Fruit fly (Drosophila melanogaster): ENCODE results near the gene nes.

The nes gene

dm6 chr3L:19230801-19231547, 29.5 kb downstream of the nes start (continued):
- peak; percentile 28 for TF ChIP-seq caup (GFP tag; optimal IDR thresholded peaks at IDR 0.05; ENCODE audit: severe bottlenecking)
- peak; percentile 51 for TF ChIP-seq sd (tag; optimal IDR thresholded peaks at IDR 0.05)
- no peak for TF ChIP-seq croc (GFP tag; conservative IDR thresholded peaks at IDR 0.05)
- TF ChIP-seq Oli (tag; optimal IDR thresholded peaks at IDR 0.05): peak; percentile 18
- no peak for TF ChIP-seq dpn (GFP tag; optimal IDR thresholded peaks at IDR 0.05)
- no peak for TF ChIP-seq CG31224 (GFP tag; IDR thresholded peaks at IDR 0.05)
- peak; percentile 4 for TF ChIP-seq bab2 (GFP tag; optimal IDR thresholded peaks at IDR 0.05)
- peak; percentile 74 for TF ChIP-seq CG7556 (GFP tag; optimal IDR thresholded peaks at IDR 0.05)
- TF ChIP-seq dmrt99B (tag; optimal IDR thresholded peaks at IDR 0.05): peak; percentile 63
- 0 out of 3 replicates have a peak, but pooled peaks have one; percentile 31 for TF ChIP-seq dysf (GFP tag; IDR thresholded peaks at IDR 0.05)
- TF ChIP-seq CG32532 (GFP tag; IDR thresholded peaks at IDR 0.05): no peak
- no peak for TF ChIP-seq ro (GFP tag; IDR thresholded peaks at IDR 0.05)
- TF ChIP-seq schlank (tag; optimal IDR thresholded peaks at IDR 0.05): no peak
- TF ChIP-seq CG30020 (tag; optimal IDR thresholded peaks at IDR 0.05): no peak
- TF ChIP-seq CG2712 (tag; optimal IDR thresholded peaks at IDR 0.05): peak; percentile 48
- no peak for TF ChIP-seq CG17359 (tag; optimal IDR thresholded peaks at IDR 0.05)
- peak; percentile 52 for TF ChIP-seq CG7839 (tag; optimal IDR thresholded peaks at IDR 0.05)
- no peak for TF ChIP-seq Awh (GFP tag; IDR thresholded peaks at IDR 0.05)
- TF ChIP-seq CG17568 (GFP tag; optimal IDR thresholded peaks at IDR 0.05): no peak
- TF ChIP-seq slbo (GFP tag; IDR thresholded peaks at IDR 0.05): peak; percentile 49
- TF ChIP-seq CG14860 (GFP tag; IDR thresholded peaks at IDR 0.05; ENCODE audit: partially characterized antibody): no peak
- no peak for TF ChIP-seq CG33557 (GFP tag; optimal IDR thresholded peaks at IDR 0.05)
- TF ChIP-seq CG1024 (GFP tag; IDR thresholded peaks at IDR 0.05): no peak
- TF ChIP-seq Camta (GFP tag; optimal IDR thresholded peaks at IDR 0.05): no peak
- no peak for TF ChIP-seq CG12744 (GFP tag; optimal IDR thresholded peaks at IDR 0.05)
- TF ChIP-seq Mrtf (GFP tag; IDR thresholded peaks at IDR 0.05): no peak
- TF ChIP-seq CG1602 (GFP tag; optimal IDR thresholded peaks at IDR 0.05): no peak
- TF ChIP-seq Fer2 (tag; optimal IDR thresholded peaks at IDR 0.05): no peak
- TF ChIP-seq wor (GFP tag; IDR thresholded peaks at IDR 0.05): no peak
- no peak for TF ChIP-seq CG15073 (GFP tag; optimal IDR thresholded peaks at IDR 0.05)
- no peak for TF ChIP-seq scrt (GFP tag; optimal IDR thresholded peaks at IDR 0.05)
- no peak for TF ChIP-seq Gug (GFP tag; IDR thresholded peaks at IDR 0.05)
- TF ChIP-seq E2f1 (GFP tag; IDR thresholded peaks at IDR 0.05): no peak

- TF ChIP-seq lbe (GFP tag; optimal IDR thresholded peaks at IDR 0.05): no peak
- no peak for TF ChIP-seq crc (GFP tag; optimal IDR thresholded peaks at IDR 0.05)
- TF ChIP-seq ssp (GFP tag; IDR thresholded peaks at IDR 0.05): no peak
- TF ChIP-seq crp (GFP tag; optimal IDR thresholded peaks at IDR 0.05): no peak
- TF ChIP-seq Max (GFP tag; optimal IDR thresholded peaks at IDR 0.05): no peak
- TF ChIP-seq en (GFP tag; optimal IDR thresholded peaks at IDR 0.05): no peak
- peak; percentile 96 for TF ChIP-seq abd-A (tag; optimal IDR thresholded peaks at IDR 0.05)
- TF ChIP-seq phol (tag; optimal IDR thresholded peaks at IDR 0.05): peak; percentile 34
- TF ChIP-seq CG9215 (GFP tag; IDR thresholded peaks at IDR 0.05): no peak
- TF ChIP-seq fru (optimal IDR thresholded peaks at IDR 0.05): no peak
- peak; percentile 26 for TF ChIP-seq mirr (GFP tag; optimal IDR thresholded peaks at IDR 0.05)
- no peak for TF ChIP-seq CG9817 (tag; optimal IDR thresholded peaks at IDR 0.05)
- no peak for TF ChIP-seq CG4820 (GFP tag; optimal IDR thresholded peaks at IDR 0.05)
- TF ChIP-seq CG10274 (GFP tag; optimal IDR thresholded peaks at IDR 0.05): no peak
- TF ChIP-seq cas (GFP tag; IDR thresholded peaks at IDR 0.05): no peak
- TF ChIP-seq Med (GFP tag): peak; percentile 64
- TF ChIP-seq CG15073 (GFP tag; optimal IDR thresholded peaks at IDR 0.05): no peak
- TF ChIP-seq CG17612 (GFP tag; IDR thresholded peaks at IDR 0.05): no peak
- no peak for TF ChIP-seq CG15601 (tag; optimal IDR thresholded peaks at IDR 0.05)
- TF ChIP-seq fd3F (GFP tag; optimal IDR thresholded peaks at IDR 0.05): no peak
These were observed 31.0 kb downstream of the nes start for dm6 chr3L:19229491-19229890.

All from whole organism, embryonic.